Fruit fly (Drosophila melanogaster) whole organism, embryonic: Measurements from ENCODE around the gene mRpS31.

ENCODE experiments used
- CG10267 ChIP-seq: fragments of 200-800 bp; sonication (Bioruptor generic); optimal IDR thresholded peaks from 2 replicates; lab custom pipeline; 2018; ENCODE audit warnings: missing biosample characterization, mild to moderate bottlenecking, missing genetic modification characterization, moderate library complexity
- CG10274 ChIP-seq: fragments of 200-800 bp; sonication (Bioruptor generic); optimal IDR thresholded peaks from 3 replicates; lab custom pipeline; 2017; ENCODE audit warnings: missing biosample characterization, mild to moderate bottlenecking, missing genetic modification characterization
- CG10979 ChIP-seq: fragments of 200-800 bp; sonication (Bioruptor generic); optimal IDR thresholded peaks from 2 replicates; lab custom pipeline; 2018; ENCODE audit warnings: missing biosample characterization, mild to moderate bottlenecking, missing genetic modification characterization, moderate library complexity
- CG11456 ChIP-seq: fragments of 200-800 bp; sonication (Bioruptor generic); IDR thresholded peaks from 3 replicates; pipeline ENCODE4 v1.3.6; 2022; ENCODE audit warnings: missing biosample characterization, missing genetic modification characterization
- CG11504 ChIP-seq: fragments of 200-800 bp; sonication (Bioruptor generic); optimal IDR thresholded peaks from 3 replicates; lab custom pipeline; 2019; ENCODE audit warnings: missing biosample characterization, mild to moderate bottlenecking, missing genetic modification characterization, moderate library complexity
- CG11560 ChIP-seq: fragments of 200-800 bp; sonication (Bioruptor generic); IDR thresholded peaks from 3 replicates; pipeline ENCODE4 v1.3.6; 2022; ENCODE audit warnings: missing biosample characterization, missing genetic modification characterization
- CG12942 ChIP-seq: fragments of 200-800 bp; sonication (Bioruptor generic); optimal IDR thresholded peaks from 3 replicates; lab custom pipeline; 2016; ENCODE audit warnings: missing biosample characterization, missing genetic modification characterization
- CG14667 ChIP-seq: fragments of 200-800 bp; sonication (Bioruptor generic); IDR thresholded peaks from 2 replicates; pipeline ENCODE4 v1.3.6; 2022; ENCODE audit warnings: missing biosample characterization, missing genetic modification characterization
- CG14710 ChIP-seq: fragments of 200-800 bp; sonication (Bioruptor generic); optimal IDR thresholded peaks from 3 replicates; lab custom pipeline; 2019; ENCODE audit warnings: missing biosample characterization, mild to moderate bottlenecking, missing genetic modification characterization, moderate library complexity
- CG15696 ChIP-seq: fragments of 200-800 bp; sonication (Bioruptor generic); optimal IDR thresholded peaks from 2 replicates; lab custom pipeline; 2019; ENCODE audit warnings: missing biosample characterization, mild to moderate bottlenecking, missing genetic modification characterization, moderate library complexity
- CG18011 ChIP-seq: fragments of 200-800 bp; sonication (Bioruptor generic); optimal IDR thresholded peaks from 2 replicates; lab custom pipeline; 2017; ENCODE audit warnings: missing biosample characterization, missing genetic modification characterization, mild to moderate bottlenecking, moderate library complexity, missing genotype
- CG18262 ChIP-seq: fragments of 200-800 bp; optimal IDR thresholded peaks from 3 replicates; lab custom pipeline; 2019; ENCODE audit warnings: missing biosample characterization, mild to moderate bottlenecking, missing genetic modification characterization, moderate library complexity
- CG2678 ChIP-seq: fragments of 200-800 bp; sonication (Bioruptor generic); optimal IDR thresholded peaks from 3 replicates; lab custom pipeline; 2019; ENCODE audit warnings: missing biosample characterization, mild to moderate bottlenecking, missing genetic modification characterization, moderate library complexity
- CG31441 ChIP-seq: fragments of 200-800 bp; sonication (Bioruptor generic); IDR thresholded peaks from 2 replicates; pipeline ENCODE4 v1.3.6; 2022; ENCODE audit warnings: missing biosample characterization, missing genetic modification characterization
- CG3407 ChIP-seq: fragments of 200-800 bp; sonication (Bioruptor generic); optimal IDR thresholded peaks from 2 replicates; lab custom pipeline; 2018; ENCODE audit warnings: missing biosample characterization, mild to moderate bottlenecking, missing genetic modification characterization
- CG42726 ChIP-seq: fragments of 200-800 bp; sonication (Bioruptor generic); IDR thresholded peaks from 2 replicates; pipeline ENCODE4 v1.3.6; 2022; ENCODE audit warnings: missing biosample characterization, missing genetic modification characterization; ENCODE audit not compliant: partially characterized antibody
- CG4820 ChIP-seq: fragments of 200-800 bp; sonication (Bioruptor generic); optimal IDR thresholded peaks from 3 replicates; lab custom pipeline; 2016; ENCODE audit warnings: missing biosample characterization, missing genetic modification characterization
- CG6254 ChIP-seq: fragments of 200-800 bp; sonication (Bioruptor generic); optimal IDR thresholded peaks from 3 replicates; lab custom pipeline; 2017; ENCODE audit warnings: mild to moderate bottlenecking, missing biosample characterization, missing genetic modification reagents, missing genetic modification characterization
- CG6689 ChIP-seq: fragments of 200-800 bp; sonication (Bioruptor generic); IDR thresholded peaks from 2 replicates; pipeline ENCODE4 v1.3.6; 2022; ENCODE audit warnings: missing biosample characterization, missing genetic modification characterization
- CG7745 ChIP-seq: fragments of 200-800 bp; sonication (Bioruptor generic); optimal IDR thresholded peaks from 2 replicates; lab custom pipeline; 2018; ENCODE audit warnings: missing biosample characterization, mild to moderate bottlenecking, missing genetic modification characterization, moderate library complexity
- CG8388 ChIP-seq: fragments of 200-800 bp; sonication (Bioruptor generic); optimal IDR thresholded peaks from 2 replicates; lab custom pipeline; 2019; ENCODE audit warnings: missing biosample characterization, mild to moderate bottlenecking, missing genetic modification characterization, moderate library complexity
- CG9727 ChIP-seq: fragments of 200-800 bp; sonication (Bioruptor generic); optimal IDR thresholded peaks from 3 replicates; lab custom pipeline; 2017; ENCODE audit warnings: missing biosample characterization, mild to moderate bottlenecking, missing genetic modification characterization
- Camta ChIP-seq: fragments of 200-800 bp; sonication (Bioruptor generic); optimal IDR thresholded peaks from 2 replicates; lab custom pipeline; 2016; ENCODE audit warnings: missing biosample characterization, missing genetic modification characterization
- D19A ChIP-seq: fragments of 200-800 bp; optimal IDR thresholded peaks from 3 replicates; lab custom pipeline; 2019; ENCODE audit warnings: missing biosample characterization, mild to moderate bottlenecking, missing genetic modification characterization, moderate library complexity
- Dbx ChIP-seq: fragments of 200-800 bp; sonication (Bioruptor generic); IDR thresholded peaks from 3 replicates; pipeline ENCODE4 v1.3.6; 2022; ENCODE audit warnings: missing biosample characterization, missing genetic modification characterization
- E2f2 ChIP-seq: fragments of 200-800 bp; sonication (Bioruptor generic); IDR thresholded peaks from 2 replicates; pipeline ENCODE4 v1.3.6; 2022; ENCODE audit warnings: missing biosample characterization, missing genetic modification characterization
- Gug ChIP-seq: fragments of 200-800 bp; sonication (Bioruptor generic); IDR thresholded peaks from 4 replicates; pipeline ENCODE4 v1.3.6; 2022; ENCODE audit warnings: missing biosample characterization, missing genetic modification characterization
- Hmx ChIP-seq: fragments of 200-800 bp; sonication (Bioruptor generic); optimal IDR thresholded peaks from 2 replicates; lab custom pipeline; 2016; ENCODE audit warnings: missing biosample characterization, missing genetic modification characterization
- Hr3 ChIP-seq: fragments of 200-800 bp; sonication (Bioruptor generic); optimal IDR thresholded peaks from 3 replicates; lab custom pipeline; 2016; ENCODE audit warnings: missing biosample characterization, missing genetic modification characterization
- Hr78 ChIP-seq, 2 experiments: fragments of 200-800 bp in 1 of 2; fragments of >200 bp in 1 of 2; sonication (Bioruptor generic) in 1 of 2; optimal IDR thresholded peaks; 2 replicates each; lab custom pipeline; 2017 to 2019; ENCODE audit warnings: missing biosample characterization in 2 of 2, missing genetic modification characterization in 2 of 2, mild to moderate bottlenecking in 1 of 2, moderate library complexity in 1 of 2
- Sox100B ChIP-seq: fragments of 200-800 bp; sonication (Bioruptor generic); optimal IDR thresholded peaks from 3 replicates; lab custom pipeline; 2018; ENCODE audit warnings: missing biosample characterization, mild to moderate bottlenecking, missing genetic modification characterization
- YL-1 ChIP-seq: fragments of 200-800 bp; sonication (Bioruptor generic); optimal IDR thresholded peaks from 3 replicates; lab custom pipeline; 2017; ENCODE audit warnings: missing biosample characterization, mild to moderate bottlenecking, missing genetic modification characterization
- ab ChIP-seq: fragments of 200-800 bp; sonication (Bioruptor generic); optimal IDR thresholded peaks from 2 replicates; lab custom pipeline; 2016; ENCODE audit warnings: missing biosample characterization, missing genetic modification characterization
- bowl ChIP-seq: fragments of 200-800 bp; sonication (Bioruptor generic); IDR thresholded peaks from 2 replicates; pipeline ENCODE4 v1.3.6; 2022; ENCODE audit warnings: missing biosample characterization, missing genetic modification characterization
- dmrt11E ChIP-seq: fragments of 200-800 bp; sonication (Bioruptor generic); optimal IDR thresholded peaks from 3 replicates; lab custom pipeline; 2018; ENCODE audit warnings: missing biosample characterization, mild to moderate bottlenecking, missing genetic modification characterization, moderate library complexity
- dmrt99B ChIP-seq: fragments of 200-800 bp; sonication (Bioruptor generic); optimal IDR thresholded peaks from 2 replicates; lab custom pipeline; 2018; ENCODE audit warnings: missing biosample characterization, mild to moderate bottlenecking, missing genetic modification characterization, moderate library complexity
- dpn ChIP-seq, 2 experiments: fragments of 200-800 bp; sonication (Bioruptor generic); optimal IDR thresholded peaks; 3 replicates each; lab custom pipeline; 2016; ENCODE audit warnings: missing biosample characterization in 2 of 2, missing genetic modification characterization in 2 of 2
- gcm ChIP-seq: fragments of 200-800 bp; sonication (Bioruptor generic); optimal IDR thresholded peaks from 2 replicates; lab custom pipeline; 2019; ENCODE audit warnings: missing biosample characterization, mild to moderate bottlenecking, missing genetic modification characterization, moderate library complexity
- gem ChIP-seq: fragments of 200-800 bp; sonication (Bioruptor generic); optimal IDR thresholded peaks from 2 replicates; lab custom pipeline; 2019; ENCODE audit warnings: missing biosample characterization, mild to moderate bottlenecking, missing genetic modification characterization, moderate library complexity
- ind ChIP-seq: fragments of 200-800 bp; sonication (Bioruptor generic); optimal IDR thresholded peaks from 3 replicates; lab custom pipeline; 2016; ENCODE audit warnings: missing biosample characterization, missing genetic modification characterization
- inv ChIP-seq: fragments of 200-800 bp; sonication (Bioruptor generic); IDR thresholded peaks from 2 replicates; pipeline ENCODE4 v1.3.6; 2022; ENCODE audit warnings: missing biosample characterization, missing genetic modification characterization; ENCODE audit not compliant: partially characterized antibody
- jing ChIP-seq: fragments of 200-800 bp; sonication (Bioruptor generic); optimal IDR thresholded peaks from 2 replicates; lab custom pipeline; 2018; ENCODE audit warnings: missing biosample characterization, mild to moderate bottlenecking, missing genetic modification characterization
- lola ChIP-seq, 3 experiments: fragments of >200 bp in 2 of 3; fragments of 200-800 bp in 1 of 3; sonication (Bioruptor generic) in 1 of 3; optimal IDR thresholded peaks; 2 replicates each; lab custom pipeline; 2017 to 2019; ENCODE audit warnings: missing biosample characterization in 3 of 3, missing genetic modification characterization in 3 of 3, mild to moderate bottlenecking in 1 of 3, moderate library complexity in 1 of 3
- p53 ChIP-seq: fragments of 200-800 bp; sonication (Bioruptor generic); optimal IDR thresholded peaks from 2 replicates; lab custom pipeline; 2016; ENCODE audit warnings: missing biosample characterization, missing genetic modification characterization
- pita ChIP-seq: fragments of 200-800 bp; sonication (Bioruptor generic); optimal IDR thresholded peaks from 2 replicates; lab custom pipeline; 2017; ENCODE audit warnings: missing biosample characterization, mild to moderate bottlenecking, missing genetic modification characterization
- scrt ChIP-seq: fragments of 200-800 bp; sonication (Bioruptor generic); optimal IDR thresholded peaks from 2 replicates; lab custom pipeline; 2018; ENCODE audit warnings: missing biosample characterization, mild to moderate bottlenecking, missing genetic modification characterization, moderate library complexity
- tap ChIP-seq: fragments of 200-800 bp; optimal IDR thresholded peaks from 3 replicates; lab custom pipeline; 2019; ENCODE audit warnings: missing biosample characterization, mild to moderate bottlenecking, missing genetic modification characterization, moderate library complexity
- tin ChIP-seq: fragments of 200-800 bp; sonication (Bioruptor generic); optimal IDR thresholded peaks from 3 replicates; lab custom pipeline; 2016; ENCODE audit warnings: missing biosample characterization, missing genetic modification characterization
- tup ChIP-seq: fragments of 200-800 bp; sonication (Bioruptor generic); optimal IDR thresholded peaks from 2 replicates; lab custom pipeline; 2016; ENCODE audit warnings: missing biosample characterization, mild to moderate bottlenecking, missing genetic modification characterization, moderate library complexity
- vnd ChIP-seq: fragments of 200-800 bp; sonication (Bioruptor generic); IDR thresholded peaks from 3 replicates; pipeline ENCODE4 v1.3.6; 2022; ENCODE audit warnings: missing biosample characterization, missing genetic modification characterization; ENCODE audit not compliant: partially characterized antibody

The mRpS31 gene

dm6 chr3L:16016911-16017310 is 11.9 kb downstream of the mRpS31 start (continued):
- TF ChIP-seq vnd (GFP tag; lab: Robert Waterston, UW) (no peak), CG42726 (no peak), Hr78 (GFP tag; optimal IDR thresholded peaks at IDR 0.05; lab: Kevin White, UChicago) (no peak), YL-1 (GFP tag; lab: Kevin White, UChicago) (no peak), p53 (GFP tag; lab: Kevin White, UChicago) (no peak), Hmx (GFP tag; lab: Kevin White, UChicago) (no peak), CG31441 (0 out of 2 replicates have a peak, but pooled peaks have one; percentile 16), tin (GFP tag; lab: Kevin White, UChicago) (peak; percentile 3), CG2678 (no peak), scrt (no peak), CG9727 (GFP tag; lab: Kevin White, UChicago) (peak; percentile 23), Gug (GFP tag; lab: Robert Waterston, UW) (0 out of 4 replicates have a peak, but pooled peaks have one; percentile 12), CG18011 (no peak), CG10979 (tag; lab: Kevin White, UChicago) (peak; percentile 43), CG6689 (GFP tag; lab: Robert Waterston, UW) (peak; percentile 12; the same call in 1 of the 2 replicates), CG18262 (tag; lab: Kevin White, UChicago) (peak; percentile 54), ind (GFP tag; lab: Kevin White, UChicago) (no peak), CG10274 (GFP tag; lab: Kevin White, UChicago) (no peak), CG11504 (tag; lab: Kevin White, UChicago) (peak; percentile 17), lola (GFP tag; optimal IDR thresholded peaks at IDR 0.05; lab: Kevin White, UChicago) (peak in 1 of 3 experiments; percentile 64), Hr3 (GFP tag; lab: Kevin White, UChicago) (no peak), gem (tag; lab: Kevin White, UChicago) (peak; percentile 16), CG12942 (GFP tag; lab: Kevin White, UChicago) (no peak), dmrt99B (tag; lab: Kevin White, UChicago) (peak; percentile 11), bowl (GFP tag; lab: Robert Waterston, UW) (no peak), Camta (GFP tag; lab: Kevin White, UChicago) (no peak), dmrt11E (tag; lab: Kevin White, UChicago) (peak; percentile 43), CG14667 (GFP tag; lab: Robert Waterston, UW) (no peak), CG11560 (tag; lab: Robert Waterston, UW) (no peak), tup (no peak), Sox100B (GFP tag; lab: Kevin White, UChicago) (peak; percentile 31), CG14710 (peak; percentile 60), CG15696 (tag; lab: Kevin White, UChicago) (peak; percentile 14), pita (no peak), tap (tag; lab: Kevin White, UChicago) (no peak), CG3407 (GFP tag; lab: Kevin White, UChicago) (no peak), CG11456 (GFP tag; lab: Robert Waterston, UW) (no peak), CG6254 (GFP tag; lab: Kevin White, UChicago) (peak; percentile 15), gcm (GFP tag; lab: Kevin White, UChicago) (no peak), D19A (tag; lab: Kevin White, UChicago) (peak; percentile 29), CG8388 (GFP tag; lab: Kevin White, UChicago) (peak; percentile 1), CG7745 (tag; lab: Kevin White, UChicago) (no peak), jing (GFP tag; lab: Kevin White, UChicago) (no peak), ab (GFP tag; lab: Kevin White, UChicago) (no peak), inv (GFP tag; lab: Robert Waterston, UW) (no peak), E2f2 (GFP tag; lab: Robert Waterston, UW) (no peak), dpn (GFP tag; optimal IDR thresholded peaks at IDR 0.05; lab: Kevin White, UChicago) (no peak), CG4820 (GFP tag; lab: Kevin White, UChicago) (peak; percentile 40), CG10267 (tag; lab: Kevin White, UChicago) (peak; percentile 46), Dbx (GFP tag; lab: Robert Waterston, UW) (no peak)
